Fruit fly (Drosophila melanogaster): Measurements from ENCODE around the gene Dnai2.

Dnai2 gene

DNA sequence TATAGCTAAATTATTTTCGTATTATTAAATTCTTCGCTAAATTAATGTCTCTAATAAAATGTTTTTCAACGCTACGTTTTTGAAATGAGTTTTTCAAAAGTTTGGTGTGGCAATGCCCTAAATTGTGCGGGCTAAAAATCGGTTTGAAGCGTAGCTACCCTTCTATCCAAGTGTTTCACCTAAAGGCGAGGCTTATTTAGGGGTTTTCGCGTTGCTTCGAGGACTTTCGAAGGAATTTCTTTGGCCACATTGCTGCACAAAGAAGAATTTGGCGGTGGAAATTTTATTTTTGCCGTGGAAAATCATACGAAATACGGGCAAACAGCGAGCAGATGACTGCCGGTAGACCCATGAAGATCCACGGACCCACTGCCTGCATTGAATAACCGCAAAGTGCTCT is 17.3 kb downstream of the Dnai2 start, which contains the start of gene TfIIEalpha:
TfIIEalpha (plus strand) TSS at position 245 of the 400 bp plus-strand sequence.
- TF ChIP-seq brk (GFP tag; optimal IDR thresholded peaks at IDR 0.05): no peak
- TF ChIP-seq Abd-B (GFP tag; optimal IDR thresholded peaks at IDR 0.05): no peak
- TF ChIP-seq rgr (GFP tag; optimal IDR thresholded peaks at IDR 0.05): peak; percentile 7
- peak; percentile 4 for TF ChIP-seq Myc (optimal IDR thresholded peaks at IDR 0.05)
- TF ChIP-seq Vsx2 (GFP tag; optimal IDR thresholded peaks at IDR 0.05; ENCODE audit: partially characterized antibody): peak; percentile 56
- TF ChIP-seq HLH106 (tag; optimal IDR thresholded peaks at IDR 0.05): no peak
- no peak for TF ChIP-seq Rel (GFP tag; optimal IDR thresholded peaks at IDR 0.05)
- TF ChIP-seq Rel (tag; optimal IDR thresholded peaks at IDR 0.05): peak; percentile 45

DNA sequence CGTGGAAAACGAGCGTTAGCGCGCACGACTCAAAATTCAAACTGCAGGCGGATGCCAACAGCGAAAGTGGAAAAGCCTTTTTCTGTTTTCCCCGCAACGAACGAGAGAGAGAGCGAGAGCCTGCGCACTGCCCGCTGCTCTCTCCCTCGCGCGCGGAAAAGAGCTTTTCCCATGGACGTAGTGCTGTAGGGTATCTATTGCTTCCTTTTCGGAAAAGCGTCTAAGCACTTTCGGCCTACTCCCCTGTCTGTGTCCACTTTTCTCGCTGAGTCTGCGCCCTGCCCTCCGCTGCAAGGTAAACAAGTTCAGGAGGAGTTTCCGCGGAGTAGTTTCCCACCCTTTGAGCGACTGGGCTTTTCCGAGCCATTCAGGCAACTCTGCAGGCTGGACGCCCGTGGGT is 18.8 kb downstream of the Dnai2 start, which contains the start of gene CG32085:
CG32085 (minus strand) TSS at position 47 of the 400 bp plus-strand sequence.
- TF ChIP-seq fru (GFP tag; optimal IDR thresholded peaks at IDR 0.05) (peak; percentile 11), sv (GFP tag; optimal IDR thresholded peaks at IDR 0.05) (peak; percentile 52), foxo (GFP tag; optimal IDR thresholded peaks at IDR 0.05) (peak in 1 of 2 experiments; percentile 38), Vsx2 (GFP tag; optimal IDR thresholded peaks at IDR 0.05; ENCODE audit: partially characterized antibody) (peak; percentile 33), Dif (GFP tag; optimal IDR thresholded peaks at IDR 0.05; ENCODE audit: partially characterized antibody) (no peak), woc (GFP tag; optimal IDR thresholded peaks at IDR 0.05) (no peak)

DNA sequence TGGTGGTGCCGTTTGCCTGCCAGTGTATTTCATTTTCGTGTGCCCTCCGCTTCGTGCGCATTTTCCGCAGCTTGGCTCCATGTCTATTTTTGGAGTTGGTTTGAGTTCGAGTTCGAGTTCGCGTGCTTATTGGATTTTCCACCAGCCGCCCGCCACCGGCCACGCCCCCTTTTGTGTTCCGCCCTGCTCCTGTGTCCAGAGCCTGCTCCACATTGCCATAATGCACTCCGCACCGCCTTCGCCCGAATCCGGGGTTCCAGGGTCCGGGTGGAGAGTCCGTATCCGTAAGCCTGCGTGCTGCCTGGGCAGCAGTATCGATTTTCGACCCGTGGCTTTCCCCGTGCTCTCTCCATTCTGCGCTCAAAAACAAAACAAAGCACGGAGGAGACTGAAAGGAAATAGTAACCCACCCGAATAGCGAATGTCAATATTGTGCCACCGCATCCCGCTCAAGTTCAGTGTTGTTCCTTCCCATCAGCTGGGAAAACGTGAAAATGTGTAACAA is 20.7 kb downstream of the Dnai2 start:
- TF ChIP-seq OdsH (GFP tag; optimal IDR thresholded peaks at IDR 0.05) (no peak), brk (GFP tag; optimal IDR thresholded peaks at IDR 0.05) (no peak), Dif (GFP tag; optimal IDR thresholded peaks at IDR 0.05; ENCODE audit: partially characterized antibody) (no peak), Myc (optimal IDR thresholded peaks at IDR 0.05) (no peak), pan (optimal IDR thresholded peaks at IDR 0.05) (no peak), Vsx2 (GFP tag; optimal IDR thresholded peaks at IDR 0.05; ENCODE audit: partially characterized antibody) (no peak), psq (GFP tag; optimal IDR thresholded peaks at IDR 0.05) (no peak), fru (GFP tag; optimal IDR thresholded peaks at IDR 0.05) (no peak), Jra (GFP tag; optimal IDR thresholded peaks at IDR 0.05) (no peak), lola (GFP tag; optimal IDR thresholded peaks at IDR 0.05) (no peak), ey (GFP tag; optimal IDR thresholded peaks at IDR 0.05) (no peak), CG9705 (GFP tag; optimal IDR thresholded peaks at IDR 0.05) (no peak), Rel (GFP tag; optimal IDR thresholded peaks at IDR 0.05) (no peak), Rel (tag; optimal IDR thresholded peaks at IDR 0.05) (no peak), CG32264 (GFP tag; optimal IDR thresholded peaks at IDR 0.05) (no peak)

DNA sequence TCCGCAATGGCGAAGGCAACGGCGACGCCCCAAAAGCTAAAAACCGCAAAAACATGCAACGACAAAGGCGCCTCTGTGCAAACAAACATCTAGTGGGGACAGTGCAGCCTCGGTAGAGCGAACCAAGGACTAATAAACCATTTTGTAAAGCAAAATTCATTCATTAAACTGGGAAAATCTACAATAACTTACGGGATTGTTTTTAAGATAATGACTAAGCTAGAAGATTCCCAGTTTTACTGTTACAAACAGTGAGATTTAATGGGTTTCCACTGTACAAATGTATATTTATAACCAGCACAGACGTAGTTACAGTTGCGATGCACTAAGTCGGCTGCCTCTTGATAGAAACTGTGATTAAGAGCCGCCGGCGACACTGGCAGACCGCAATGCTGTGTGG is 42.9 kb downstream of the Dnai2 start:
- TF ChIP-seq foxo (GFP tag; optimal IDR thresholded peaks at IDR 0.05) (peak in 1 of 2 experiments; percentile 28), tai (GFP tag; optimal IDR thresholded peaks at IDR 0.05) (no peak)

dm6 chr3L:11648410-11648809 is 50.7 kb downstream of the Dnai2 start, which contains the start of the genes RIOK1 and Polr3H:
Gene RIOK1 (minus strand): TSS chr3L:11648474.
Gene Polr3H (plus strand): TSS chr3L:11648756.
- TF ChIP-seq Jra (GFP tag; optimal IDR thresholded peaks at IDR 0.05) (peak; percentile 58), Myc (optimal IDR thresholded peaks at IDR 0.05) (peak; percentile 78), psq (GFP tag; optimal IDR thresholded peaks at IDR 0.05) (peak; percentile 54), sv (GFP tag; optimal IDR thresholded peaks at IDR 0.05) (peak; percentile 68), br (GFP tag; optimal IDR thresholded peaks at IDR 0.05) (peak; percentile 58), dmrt93B (GFP tag; optimal IDR thresholded peaks at IDR 0.05) (no peak), N (GFP tag; optimal IDR thresholded peaks at IDR 0.05) (no peak), ey (GFP tag; optimal IDR thresholded peaks at IDR 0.05) (peak; percentile 78), Rel (GFP tag; optimal IDR thresholded peaks at IDR 0.05) (no peak), Rel (tag; optimal IDR thresholded peaks at IDR 0.05) (peak; percentile 89), fru (GFP tag; optimal IDR thresholded peaks at IDR 0.05) (no peak), rgr (GFP tag; optimal IDR thresholded peaks at IDR 0.05) (peak; percentile 76), dsf (GFP tag; optimal IDR thresholded peaks at IDR 0.05; ENCODE audit: borderline replicate concordance) (peak; percentile 48), OdsH (GFP tag; optimal IDR thresholded peaks at IDR 0.05) (peak; percentile 65)
